Fruit fly (Drosophila melanogaster) whole organism, embryonic: Measurements from ENCODE around the gene CG6972.

Source experiments
- Asciz ChIP-seq: fragments of 200-800 bp; sonication (Bioruptor generic); optimal IDR thresholded peaks from 2 replicates; lab custom pipeline; 2017; ENCODE audit warnings: missing biosample characterization, mild to moderate bottlenecking, missing genetic modification characterization, missing genetic modification reagents
- Bdp1 ChIP-seq: fragments of 200-800 bp; sonication (Bioruptor generic); optimal IDR thresholded peaks from 3 replicates; lab custom pipeline; 2016; ENCODE audit warnings: missing biosample characterization, missing genetic modification characterization
- BtbVII ChIP-seq: fragments of 200-800 bp; sonication (Bioruptor generic); optimal IDR thresholded peaks from 3 replicates; lab custom pipeline; 2017; ENCODE audit warnings: missing biosample characterization, mild to moderate bottlenecking, missing genetic modification characterization
- CG10565 ChIP-seq: fragments of 200-800 bp; sonication (Bioruptor generic); optimal IDR thresholded peaks from 3 replicates; lab custom pipeline; 2016; ENCODE audit warnings: missing biosample characterization, mild to moderate bottlenecking, missing genetic modification characterization
- CG11398 ChIP-seq: fragments of 200-800 bp; sonication (Bioruptor generic); optimal IDR thresholded peaks from 2 replicates; lab custom pipeline; 2016; ENCODE audit warnings: missing biosample characterization, missing genetic modification characterization
- CG12155 ChIP-seq: fragments of 200-800 bp; sonication (Bioruptor generic); optimal IDR thresholded peaks from 3 replicates; lab custom pipeline; 2016; ENCODE audit warnings: missing biosample characterization, missing genetic modification characterization
- CG12299 ChIP-seq: fragments of 200-800 bp; sonication (Bioruptor generic); optimal IDR thresholded peaks from 2 replicates; lab custom pipeline; 2018; ENCODE audit warnings: missing biosample characterization, mild to moderate bottlenecking, missing genetic modification characterization
- CG12659 ChIP-seq: fragments of 200-800 bp; sonication (Bioruptor generic); optimal IDR thresholded peaks from 3 replicates; lab custom pipeline; 2017; ENCODE audit warnings: mild to moderate bottlenecking, missing biosample characterization, missing genetic modification reagents, missing genetic modification characterization
- CG12769 ChIP-seq: fragments of 200-800 bp; sonication (Bioruptor generic); optimal IDR thresholded peaks from 2 replicates; lab custom pipeline; 2019; ENCODE audit warnings: missing biosample characterization, mild to moderate bottlenecking, missing genetic modification characterization, moderate library complexity
- CG14965 ChIP-seq: fragments of 200-800 bp; sonication (Bioruptor generic); optimal IDR thresholded peaks from 2 replicates; lab custom pipeline; 2016; ENCODE audit warnings: missing biosample characterization, missing genetic modification characterization, borderline replicate concordance
- CG1529 ChIP-seq: fragments of 200-800 bp; sonication (Bioruptor generic); optimal IDR thresholded peaks from 3 replicates; lab custom pipeline; 2018; ENCODE audit warnings: missing biosample characterization, missing genetic modification characterization
- CG15514 ChIP-seq: fragments of 200-800 bp; sonication (Bioruptor generic); optimal IDR thresholded peaks from 3 replicates; lab custom pipeline; 2017; ENCODE audit warnings: missing biosample characterization, missing genetic modification characterization, mild to moderate bottlenecking, moderate library complexity, missing genetic modification reagents
- CG17385 ChIP-seq: fragments of 200-800 bp; sonication (Bioruptor generic); optimal IDR thresholded peaks from 3 replicates; lab custom pipeline; 2018; ENCODE audit warnings: missing biosample characterization, mild to moderate bottlenecking, missing genetic modification characterization
- CG18619 ChIP-seq: fragments of 200-800 bp; sonication (Bioruptor generic); optimal IDR thresholded peaks from 3 replicates; lab custom pipeline; 2017; ENCODE audit warnings: missing biosample characterization, mild to moderate bottlenecking, missing genetic modification characterization
- CG2116 ChIP-seq: fragments of 200-800 bp; sonication (Bioruptor generic); optimal IDR thresholded peaks from 3 replicates; lab custom pipeline; 2018; ENCODE audit warnings: missing biosample characterization, mild to moderate bottlenecking, missing genetic modification characterization
- CG2129 ChIP-seq: fragments of 200-800 bp; sonication (Bioruptor generic); IDR thresholded peaks from 2 replicates; pipeline ENCODE4 v1.3.6; 2022; ENCODE audit warnings: missing biosample characterization, missing genetic modification characterization; ENCODE audit not compliant: partially characterized antibody
- CG2202 ChIP-seq: fragments of 200-800 bp; sonication (Bioruptor generic); optimal IDR thresholded peaks from 2 replicates; lab custom pipeline; 2018; ENCODE audit warnings: missing biosample characterization, mild to moderate bottlenecking, missing genetic modification characterization
- CG30403 ChIP-seq: fragments of 200-800 bp; sonication (Bioruptor generic); optimal IDR thresholded peaks from 3 replicates; lab custom pipeline; 2016; ENCODE audit warnings: missing biosample characterization, missing genetic modification characterization
- CG3065 ChIP-seq: fragments of 200-800 bp; sonication (Bioruptor generic); optimal IDR thresholded peaks from 2 replicates; lab custom pipeline; 2016; ENCODE audit warnings: missing biosample characterization, missing genetic modification characterization
- CG4328 ChIP-seq: fragments of 200-800 bp; sonication (Bioruptor generic); optimal IDR thresholded peaks from 3 replicates; lab custom pipeline; 2017; ENCODE audit warnings: missing biosample characterization, missing genetic modification reagents, missing genetic modification characterization
- CG6272 ChIP-seq: fragments of 200-800 bp; sonication (Bioruptor generic); IDR thresholded peaks from 2 replicates; pipeline ENCODE4 v1.3.6; 2022; ENCODE audit warnings: missing biosample characterization, missing genetic modification characterization
- CG6854 ChIP-seq: fragments of 200-800 bp; sonication (Bioruptor generic); optimal IDR thresholded peaks from 3 replicates; lab custom pipeline; 2017; ENCODE audit warnings: missing biosample characterization, mild to moderate bottlenecking, missing genetic modification characterization
- CG9817 ChIP-seq: fragments of 200-800 bp; sonication (Bioruptor generic); optimal IDR thresholded peaks from 2 replicates; lab custom pipeline; 2018; ENCODE audit warnings: missing biosample characterization, mild to moderate bottlenecking, missing genetic modification characterization, moderate library complexity
- Chrac-16 ChIP-seq: fragments of 200-800 bp; sonication (Bioruptor generic); optimal IDR thresholded peaks from 3 replicates; lab custom pipeline; 2016; ENCODE audit warnings: missing biosample characterization, missing genetic modification characterization
- Dip3 ChIP-seq: fragments of 200-800 bp; sonication (Bioruptor generic); optimal IDR thresholded peaks from 3 replicates; lab custom pipeline; 2016; ENCODE audit warnings: missing biosample characterization, missing genetic modification characterization
- Elba2 ChIP-seq: fragments of 200-800 bp; sonication (Bioruptor generic); optimal IDR thresholded peaks from 3 replicates; lab custom pipeline; 2016; ENCODE audit warnings: missing biosample characterization, missing genetic modification characterization
- Hsf ChIP-seq: fragments of 200-800 bp; sonication (Bioruptor generic); optimal IDR thresholded peaks from 3 replicates; lab custom pipeline; 2016; ENCODE audit warnings: missing biosample characterization, missing genetic modification characterization
- MTF-1 ChIP-seq: fragments of 200-800 bp; sonication (Bioruptor generic); optimal IDR thresholded peaks from 2 replicates; lab custom pipeline; 2018; ENCODE audit warnings: missing biosample characterization, mild to moderate bottlenecking, missing genetic modification characterization, borderline replicate concordance
- Mes4 ChIP-seq: fragments of 200-800 bp; sonication (Bioruptor generic); optimal IDR thresholded peaks from 2 replicates; lab custom pipeline; 2016; ENCODE audit warnings: missing biosample characterization, missing genetic modification characterization
- NC2α ChIP-seq: fragments of 200-800 bp; sonication (Bioruptor generic); optimal IDR thresholded peaks from 2 replicates; lab custom pipeline; 2016; ENCODE audit warnings: missing biosample characterization, missing genetic modification characterization
- NC2β ChIP-seq: fragments of 200-800 bp; sonication (Bioruptor generic); optimal IDR thresholded peaks from 2 replicates; lab custom pipeline; 2016; ENCODE audit warnings: missing biosample characterization, missing genetic modification characterization
- Sox100B ChIP-seq: fragments of 200-800 bp; sonication (Bioruptor generic); optimal IDR thresholded peaks from 3 replicates; lab custom pipeline; 2018; ENCODE audit warnings: missing biosample characterization, mild to moderate bottlenecking, missing genetic modification characterization
- Sox102F ChIP-seq: fragments of 200-800 bp; sonication (Bioruptor generic); optimal IDR thresholded peaks from 2 replicates; lab custom pipeline; 2018; ENCODE audit warnings: missing biosample characterization, mild to moderate bottlenecking, missing genetic modification characterization, moderate library complexity
- YL-1 ChIP-seq: fragments of 200-800 bp; sonication (Bioruptor generic); optimal IDR thresholded peaks from 3 replicates; lab custom pipeline; 2017; ENCODE audit warnings: missing biosample characterization, mild to moderate bottlenecking, missing genetic modification characterization
- ab ChIP-seq: fragments of 200-800 bp; sonication (Bioruptor generic); optimal IDR thresholded peaks from 2 replicates; lab custom pipeline; 2016; ENCODE audit warnings: missing biosample characterization, missing genetic modification characterization
- az2 ChIP-seq: fragments of 200-800 bp; sonication (Bioruptor generic); optimal IDR thresholded peaks from 3 replicates; lab custom pipeline; 2016; ENCODE audit warnings: missing biosample characterization, missing genetic modification characterization
- bowl ChIP-seq: fragments of 200-800 bp; sonication (Bioruptor generic); IDR thresholded peaks from 2 replicates; pipeline ENCODE4 v1.3.6; 2022; ENCODE audit warnings: missing biosample characterization, missing genetic modification characterization
- dpn ChIP-seq, 2 experiments: fragments of 200-800 bp; sonication (Bioruptor generic); optimal IDR thresholded peaks; 3 replicates each; lab custom pipeline; 2016; ENCODE audit warnings: missing biosample characterization in 2 of 2, missing genetic modification characterization in 2 of 2
- gfzf ChIP-seq: fragments of 200-800 bp; sonication (Bioruptor generic); optimal IDR thresholded peaks from 2 replicates; lab custom pipeline; 2016; ENCODE audit warnings: missing biosample characterization, mild to moderate bottlenecking, missing genetic modification characterization, moderate library complexity
- hth ChIP-seq: fragments of >200 bp; optimal IDR thresholded peaks from 2 replicates; lab custom pipeline; 2017; ENCODE audit warnings: inconsistent platforms
- ind ChIP-seq: fragments of 200-800 bp; sonication (Bioruptor generic); optimal IDR thresholded peaks from 3 replicates; lab custom pipeline; 2016; ENCODE audit warnings: missing biosample characterization, missing genetic modification characterization
- inv ChIP-seq: fragments of 200-800 bp; sonication (Bioruptor generic); IDR thresholded peaks from 2 replicates; pipeline ENCODE4 v1.3.6; 2022; ENCODE audit warnings: missing biosample characterization, missing genetic modification characterization; ENCODE audit not compliant: partially characterized antibody
- org-1 ChIP-seq: fragments of 200-800 bp; sonication (Bioruptor generic); optimal IDR thresholded peaks from 2 replicates; lab custom pipeline; 2017; ENCODE audit warnings: missing biosample characterization, missing genetic modification characterization
- row ChIP-seq: fragments of 200-800 bp; sonication (Bioruptor generic); IDR thresholded peaks from 3 replicates; pipeline ENCODE4 v1.3.6; 2022; ENCODE audit warnings: missing biosample characterization, missing genetic modification characterization
- sc ChIP-seq, 3 experiments: fragments of >200 bp in 2 of 3; fragments of 200-800 bp in 1 of 3; sonication (Bioruptor generic) in 1 of 3; optimal IDR thresholded peaks; 2 replicates in 2 of 3; 3 replicates in 1 of 3; lab custom pipeline; 2017; ENCODE audit warnings: mild to moderate bottlenecking in 1 of 3, missing biosample characterization in 1 of 3, missing genetic modification characterization in 1 of 3, missing genetic modification reagents in 1 of 3
- sd ChIP-seq: fragments of 200-800 bp; sonication (Bioruptor generic); optimal IDR thresholded peaks from 3 replicates; lab custom pipeline; 2018; ENCODE audit warnings: missing biosample characterization, mild to moderate bottlenecking, missing genetic modification characterization, moderate library complexity
- sens-2 ChIP-seq: fragments of 200-800 bp; sonication (Bioruptor generic); IDR thresholded peaks from 2 replicates; pipeline ENCODE4 v1.3.6; 2022; ENCODE audit warnings: missing biosample characterization, missing genetic modification characterization
- sima ChIP-seq: fragments of 200-800 bp; sonication (Bioruptor generic); optimal IDR thresholded peaks from 2 replicates; lab custom pipeline; 2016; ENCODE audit warnings: missing biosample characterization, missing genetic modification characterization
- ssp ChIP-seq: fragments of 200-800 bp; sonication (Bioruptor generic); IDR thresholded peaks from 2 replicates; pipeline ENCODE4 v1.3.6; 2022; ENCODE audit warnings: missing biosample characterization, missing genetic modification characterization
- stc ChIP-seq: fragments of 200-800 bp; sonication (Bioruptor generic); IDR thresholded peaks from 2 replicates; pipeline ENCODE4 v1.3.6; 2022; ENCODE audit warnings: missing biosample characterization, missing genetic modification characterization

Gene CG6972

dm6 chr3R:22673528-22673959 is 28.3 kb upstream of the CG6972 start (continued):
- TF ChIP-seq CG4328 (GFP tag; lab: Kevin White, UChicago) (no peak), CG18619 (GFP tag; lab: Kevin White, UChicago) (peak; percentile 51), CG14965 (GFP tag; lab: Kevin White, UChicago) (no peak), YL-1 (GFP tag; lab: Kevin White, UChicago) (peak; percentile 26), Elba2 (peak; percentile 80), sima (GFP tag; lab: Kevin White, UChicago) (peak; percentile 15), az2 (GFP tag; lab: Kevin White, UChicago) (peak; percentile 77), Asciz (GFP tag; lab: Kevin White, UChicago) (peak; percentile 44), Chrac-16 (GFP tag; lab: Kevin White, UChicago) (peak; percentile 75), bowl (GFP tag; lab: Robert Waterston, UW) (no peak), NC2α (peak; percentile 65), CG12769 (tag; lab: Kevin White, UChicago) (peak; percentile 39), row (GFP tag; lab: Robert Waterston, UW) (peak; percentile 83), CG2129 (GFP tag; lab: Robert Waterston, UW) (no peak), CG2116 (peak; percentile 42), MTF-1 (no peak), CG10565 (no peak), CG30403 (peak; percentile 75), CG2202 (peak; percentile 81), Hsf (GFP tag; lab: Kevin White, UChicago) (peak; percentile 75), CG6854 (GFP tag; lab: Kevin White, UChicago) (peak; percentile 24), hth (lab: Kevin White, UChicago) (no peak), CG11398 (peak; percentile 68), Mes4 (peak; percentile 71), CG1529 (GFP tag; lab: Kevin White, UChicago) (peak; percentile 72), CG3065 (GFP tag; lab: Kevin White, UChicago) (no peak), sens-2 (peak; percentile 58; the same call in 1 of the 2 replicates), gfzf (GFP tag; lab: Kevin White, UChicago) (no peak), CG6272 (GFP tag; lab: Robert Waterston, UW) (no peak), ab (no peak), sc (optimal IDR thresholded peaks at IDR 0.05; lab: Kevin White, UChicago) (no peak), sc (GFP tag; optimal IDR thresholded peaks at IDR 0.05; lab: Kevin White, UChicago) (peak; percentile 75), CG12659 (peak; percentile 47), ind (GFP tag; lab: Kevin White, UChicago) (peak; percentile 68), BtbVII (GFP tag; lab: Kevin White, UChicago) (peak; percentile 44), org-1 (GFP tag; lab: Kevin White, UChicago) (peak; percentile 83), ssp (0 out of 2 replicates have a peak, but pooled peaks have one; percentile 16), dpn (GFP tag; optimal IDR thresholded peaks at IDR 0.05; lab: Kevin White, UChicago) (peak; percentile 64 to 72), stc (GFP tag; lab: Robert Waterston, UW) (peak; percentile 25; the same call in 1 of the 2 replicates), CG9817 (tag; lab: Kevin White, UChicago) (peak; percentile 27), CG15514 (no peak), sd (peak; percentile 6), Sox102F (peak; percentile 44), Bdp1 (GFP tag; lab: Kevin White, UChicago) (peak; percentile 68), NC2β (peak; percentile 82), Sox100B (GFP tag; lab: Kevin White, UChicago) (peak; percentile 62), CG12299 (tag; lab: Kevin White, UChicago) (no peak), CG12155 (GFP tag; lab: Kevin White, UChicago) (peak; percentile 63), inv (no peak), CG17385 (peak; percentile 36), Dip3 (GFP tag; lab: Kevin White, UChicago) (no peak)
